Fruit fly (Drosophila melanogaster) Kc167 (cell line): ENCODE measurements around the gene CG5402.

Experiments
- psq ChIP-seq: fragments of >200 bp; optimal IDR thresholded peaks from 2 replicates; lab custom pipeline; 2017; ENCODE audit warnings: missing external identifiers
- ttk ChIP-seq: sonication (Bioruptor generic); optimal IDR thresholded peaks from 2 replicates; lab custom pipeline; 2017; ENCODE audit warnings: missing external identifiers

DNA sequence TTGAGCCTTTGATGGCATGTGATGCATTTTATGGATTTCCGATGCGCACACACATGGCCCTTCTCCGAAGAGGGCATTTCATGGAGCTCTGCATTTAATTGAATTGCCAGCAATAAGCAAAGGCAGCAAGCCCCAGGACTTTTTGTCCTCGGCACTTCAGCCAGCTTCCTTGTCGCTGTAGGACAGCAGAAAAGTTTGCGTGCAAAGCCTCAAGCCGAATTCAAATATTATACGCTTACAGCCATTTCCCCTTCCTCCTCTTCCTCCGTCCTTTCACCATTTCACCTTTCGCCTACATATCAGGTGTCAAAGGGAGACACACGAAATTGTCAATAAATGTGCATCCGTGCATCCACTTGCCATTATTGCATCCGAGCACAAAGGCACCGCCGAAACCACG, 5.1 kb downstream of the CG5402 start:
- TF ChIP-seq ttk (lab: Kevin White, UChicago) (no peak), psq (no peak)
